Worm (Caenorhabditis elegans) whole organism, L3 larva: ENCODE results near the gene C15B12.4.

Source experiments
- R02D3.7 ChIP-seq: fragments of 150-350 bp; optimal IDR thresholded peaks from 2 replicates; lab custom pipeline; 2014; ENCODE audit warnings: missing biosample characterization, missing genetic modification characterization
- ZK546.5 ChIP-seq: sonication (generic microtip); optimal IDR thresholded peaks from 2 replicates; lab custom pipeline; 2017; ENCODE audit warnings: missing biosample characterization, missing genetic modification characterization
- aly-2 ChIP-seq: fragments of 150-350 bp; optimal IDR thresholded peaks from 2 replicates; lab custom pipeline; 2014; ENCODE audit warnings: missing biosample characterization, missing genetic modification characterization
- ceh-16 ChIP-seq: sonication (generic microtip); optimal IDR thresholded peaks from 2 replicates; lab custom pipeline; 2017; ENCODE audit warnings: missing biosample characterization, missing genetic modification characterization
- ceh-28 ChIP-seq: fragments of 150-350 bp; optimal IDR thresholded peaks from 2 replicates; lab custom pipeline; 2014; ENCODE audit warnings: missing biosample characterization, missing genetic modification reagents, missing genetic modification characterization
- ceh-82 ChIP-seq: fragments of 150-350 bp; optimal IDR thresholded peaks from 2 replicates; lab custom pipeline; 2014; ENCODE audit warnings: missing biosample characterization, missing genetic modification characterization
- egl-5 ChIP-seq: fragments of 150-350 bp; optimal IDR thresholded peaks from 2 replicates; lab custom pipeline; 2017; ENCODE audit warnings: missing biosample characterization, missing genetic modification reagents, missing genetic modification characterization, inconsistent platforms
- elt-1 ChIP-seq: fragments of 150-350 bp; optimal IDR thresholded peaks from 2 replicates; lab custom pipeline; 2014; ENCODE audit warnings: missing biosample characterization, missing genetic modification characterization
- elt-2 ChIP-seq: sonication (generic microtip); optimal IDR thresholded peaks from 2 replicates; lab custom pipeline; 2016; ENCODE audit warnings: missing genetic modification reagents, mild to moderate bottlenecking, missing genetic modification characterization, missing compliant biosample characterization
- elt-3 ChIP-seq, 3 experiments: fragments of 150-350 bp in 1 of 3; sonication (generic microtip) in 2 of 3; optimal IDR thresholded peaks; 2 replicates in 2 of 3; 4 replicates in 1 of 3; lab custom pipeline; 2014 to 2017; ENCODE audit warnings: missing biosample characterization in 3 of 3, missing genetic modification characterization in 3 of 3
- hmg-11 ChIP-seq: sonication (generic microtip); optimal IDR thresholded peaks from 2 replicates; lab custom pipeline; 2016; ENCODE audit warnings: missing genetic modification characterization, missing compliant biosample characterization
- jun-1 ChIP-seq: fragments of 150-350 bp; optimal IDR thresholded peaks from 2 replicates; lab custom pipeline; 2014; ENCODE audit warnings: missing biosample characterization, missing genetic modification reagents, missing genetic modification characterization
- lin-15B ChIP-seq: fragments of 150-350 bp; optimal IDR thresholded peaks from 2 replicates; lab custom pipeline; 2014; ENCODE audit warnings: missing biosample characterization, missing genetic modification characterization
- lin-39 ChIP-seq: fragments of 150-350 bp; optimal IDR thresholded peaks from 2 replicates; lab custom pipeline; 2018; ENCODE audit warnings: missing biosample characterization, missing genetic modification reagents, missing genetic modification characterization
- mdl-1 ChIP-seq: fragments of 150-350 bp; optimal IDR thresholded peaks from 2 replicates; lab custom pipeline; 2014; ENCODE audit warnings: missing biosample characterization, missing genetic modification characterization
- mml-1 ChIP-seq: fragments of 150-350 bp; sonication (generic microtip); optimal IDR thresholded peaks from 3 replicates; lab custom pipeline; 2014; ENCODE audit warnings: missing biosample characterization, missing genetic modification characterization
- nhr-23 ChIP-seq: fragments of 150-350 bp; optimal IDR thresholded peaks from 2 replicates; lab custom pipeline; 2014; ENCODE audit warnings: missing biosample characterization, missing genetic modification reagents, missing genetic modification characterization
- nhr-237 ChIP-seq: fragments of 150-350 bp; optimal IDR thresholded peaks from 2 replicates; lab custom pipeline; 2014; ENCODE audit warnings: missing biosample characterization, missing genetic modification characterization
- nhr-25 ChIP-seq: sonication (generic microtip); optimal IDR thresholded peaks from 2 replicates; lab custom pipeline; 2017; ENCODE audit warnings: missing biosample characterization, missing genetic modification characterization
- nhr-28 ChIP-seq: fragments of 150-350 bp; optimal IDR thresholded peaks from 2 replicates; lab custom pipeline; 2014; ENCODE audit warnings: missing biosample characterization, missing genetic modification characterization
- nhr-43 ChIP-seq: sonication (generic microtip); optimal IDR thresholded peaks from 2 replicates; lab custom pipeline; 2016; ENCODE audit warnings: mild to moderate bottlenecking, missing genetic modification characterization, missing compliant biosample characterization; ENCODE audit not compliant: poor library complexity, severe bottlenecking
- nhr-67 ChIP-seq: fragments of 150-350 bp; optimal IDR thresholded peaks from 2 replicates; lab custom pipeline; 2014; ENCODE audit warnings: missing biosample characterization, missing genetic modification characterization
- nhr-77 ChIP-seq: fragments of 150-350 bp; optimal IDR thresholded peaks from 2 replicates; lab custom pipeline; 2014; ENCODE audit warnings: missing biosample characterization, missing genetic modification characterization
- pqm-1 ChIP-seq: fragments of 150-350 bp; optimal IDR thresholded peaks from 2 replicates; lab custom pipeline; 2017; ENCODE audit warnings: missing biosample characterization, missing genetic modification characterization, inconsistent platforms
- sea-2 ChIP-seq: fragments of 150-350 bp; sonication (generic microtip); optimal IDR thresholded peaks from 4 replicates; lab custom pipeline; 2014; ENCODE audit warnings: missing biosample characterization, missing genetic modification reagents, missing genetic modification characterization
- skn-1 ChIP-seq: fragments of 150-350 bp; optimal IDR thresholded peaks from 2 replicates; lab custom pipeline; 2014; ENCODE audit warnings: missing biosample characterization, missing genetic modification characterization
- snpc-4 ChIP-seq: fragments of 150-350 bp; optimal IDR thresholded peaks from 2 replicates; lab custom pipeline; 2014; ENCODE audit warnings: missing biosample characterization, missing genetic modification characterization
- tbx-2 ChIP-seq: sonication (generic microtip); optimal IDR thresholded peaks from 2 replicates; lab custom pipeline; 2016; ENCODE audit warnings: mild to moderate bottlenecking, missing genetic modification characterization, missing compliant biosample characterization
- unc-39 ChIP-seq: sonication (generic microtip); optimal IDR thresholded peaks from 4 replicates; lab custom pipeline; 2017; ENCODE audit warnings: missing biosample characterization, missing genetic modification characterization
- unc-62 ChIP-seq: fragments of 150-350 bp; sonication (generic microtip); optimal IDR thresholded peaks from 4 replicates; lab custom pipeline; 2014; ENCODE audit warnings: missing biosample characterization, missing genetic modification reagents, missing genetic modification characterization
- zag-1 ChIP-seq: fragments of 150-350 bp; optimal IDR thresholded peaks from 2 replicates; lab custom pipeline; 2014; ENCODE audit warnings: missing biosample characterization, missing genetic modification characterization
- ztf-11 ChIP-seq: fragments of 150-350 bp; optimal IDR thresholded peaks from 2 replicates; lab custom pipeline; 2014; ENCODE audit warnings: missing biosample characterization, missing genetic modification characterization

The C15B12.4 gene

ce11 chrX:6448866-6449400, 24.6 kb downstream of the C15B12.4 start, which contains the start of gene fah-1:
Gene fah-1 (minus strand): TSS chrX:6448916.
- TF ChIP-seq hmg-11 (no peak), mml-1 (tag; lab: Kevin White, UChicago) (no peak), nhr-23 (peak; percentile 67), elt-2 (peak; percentile 79), elt-3 (tag; optimal IDR thresholded peaks at IDR 0.05; lab: Kevin White, UChicago) (peak in 2 of 3 experiments; percentile 61 to 89), unc-39 (tag; lab: Kevin White, UChicago) (no peak), ceh-16 (tag; lab: Kevin White, UChicago) (no peak), nhr-25 (tag; lab: Kevin White, UChicago) (peak; percentile 78), nhr-43 (tag; lab: Kevin White, UChicago) (peak; percentile 64), jun-1 (peak; percentile 55), unc-62 (GFP tag; lab: Kevin White, UChicago) (peak; percentile 34), nhr-67 (no peak), skn-1 (tag; lab: Kevin White, UChicago) (peak; percentile 20), elt-1 (tag; lab: Kevin White, UChicago) (peak; percentile 51), ceh-28 (tag; lab: Kevin White, UChicago) (peak; percentile 71), mdl-1 (tag; lab: Kevin White, UChicago) (peak; percentile 31)

- TF ChIP-seq ztf-11 (tag; lab: Kevin White, UChicago): no peak
- peak; percentile 16 for TF ChIP-seq elt-2
These were observed 27.0 kb downstream of the C15B12.4 start, which contains the start of gene asp-14 for ce11 chrX:6446564-6446963. Gene asp-14 (minus strand): TSS chrX:6446664.

ce11 chrX:6445239-6445638, 28.3 kb downstream of the C15B12.4 start:
- peak; percentile 86 for TF ChIP-seq elt-2
- TF ChIP-seq mml-1 (tag; lab: Kevin White, UChicago): no peak
- TF ChIP-seq pqm-1 (tag; lab: Kevin White, UChicago): peak; percentile 32
- TF ChIP-seq lin-15B (tag; lab: Kevin White, UChicago): no peak
- peak; percentile 91 for TF ChIP-seq skn-1 (tag; lab: Kevin White, UChicago)

ce11 chrX:6443373-6443772, 30.2 kb downstream of the C15B12.4 start, which contains the start of gene K10C2.7:
Gene K10C2.7 (minus strand): TSS chrX:6443473.
- TF ChIP-seq unc-39 (tag; lab: Kevin White, UChicago) (no peak), aly-2 (tag; lab: Kevin White, UChicago) (no peak), R02D3.7 (tag; lab: Kevin White, UChicago) (no peak)

ce11 chrX:6440464-6440863, 33.1 kb downstream of the C15B12.4 start, which contains the start of gene K10C2.14:
Gene K10C2.14 (minus strand): TSS chrX:6440564.
- no peak for TF ChIP-seq zag-1 (tag; lab: Kevin White, UChicago)
- TF ChIP-seq tbx-2 (tag; lab: Kevin White, UChicago): no peak
- TF ChIP-seq nhr-28: no peak
- TF ChIP-seq nhr-237 (tag; lab: Kevin White, UChicago): no peak
- TF ChIP-seq ztf-11 (tag; lab: Kevin White, UChicago): no peak
- TF ChIP-seq lin-15B (tag; lab: Kevin White, UChicago): no peak
- TF ChIP-seq nhr-25 (tag; lab: Kevin White, UChicago): no peak
- TF ChIP-seq nhr-77 (tag; lab: Kevin White, UChicago): no peak
- TF ChIP-seq R02D3.7 (tag; lab: Kevin White, UChicago): no peak
- no peak for TF ChIP-seq mml-1 (tag; lab: Kevin White, UChicago)
- no peak for TF ChIP-seq mdl-1 (tag; lab: Kevin White, UChicago)
- no peak for TF ChIP-seq lin-39 (tag; lab: Kevin White, UChicago)
- TF ChIP-seq sea-2 (GFP tag; lab: Kevin White, UChicago): no peak
- no peak for TF ChIP-seq egl-5 (tag; lab: Kevin White, UChicago)
- no peak for TF ChIP-seq ceh-82 (tag; lab: Kevin White, UChicago)
- no peak for TF ChIP-seq ZK546.5 (tag; lab: Kevin White, UChicago)
- TF ChIP-seq, all 47 proteins: peak for 0

- no peak for TF ChIP-seq R02D3.7 (tag; lab: Kevin White, UChicago)
- no peak for TF ChIP-seq lin-39 (tag; lab: Kevin White, UChicago)
- TF ChIP-seq snpc-4 (tag; lab: Kevin White, UChicago): no peak
- TF ChIP-seq mml-1 (tag; lab: Kevin White, UChicago): no peak
- no peak for TF ChIP-seq zag-1 (tag; lab: Kevin White, UChicago)
These were observed 36.0 kb downstream of the C15B12.4 start, which contains the start of gene K10C2.8 for ce11 chrX:6437545-6437944. Gene K10C2.8 (minus strand): TSS chrX:6437645.
